In genomic region chrX:14953896-14954295, dm6 we compare ENCODE assay signal across 1 fruit fly cellular context.
A peak's percentile ranks its signal among the peaks of the same experiment; 100 is the strongest.
TF ChIP-seq lines count a peak whose summit lies in the region.

No protein-coding gene starts in this region.

TF ChIP-seq in whole organism, embryonic, 481 proteins besides CTCF, POLR2A, EP300 and RAD21 (continued from another document):
- TF ChIP-seq sug (tag; optimal IDR thresholded peaks at IDR 0.05; lab: Kevin White, UChicago) (peak; percentile 4), Xbp1 (GFP tag; optimal IDR thresholded peaks at IDR 0.05; lab: Kevin White, UChicago) (peak; percentile 53), CG15696 (tag; optimal IDR thresholded peaks at IDR 0.05; lab: Kevin White, UChicago) (peak; percentile 47), Optix (GFP tag; IDR thresholded peaks at IDR 0.05; lab: Robert Waterston, UW) (no peak), nmo (GFP tag; optimal IDR thresholded peaks at IDR 0.05; lab: Kevin White, UChicago) (peak; percentile 37), CG7372 (GFP tag; IDR thresholded peaks at IDR 0.05; lab: Robert Waterston, UW) (no peak), CG4328 (GFP tag; optimal IDR thresholded peaks at IDR 0.05; lab: Kevin White, UChicago) (no peak), CG2875 (GFP tag; optimal IDR thresholded peaks at IDR 0.05; lab: Kevin White, UChicago) (no peak), Hand (GFP tag; optimal IDR thresholded peaks at IDR 0.05; lab: Kevin White, UChicago) (no peak), unpg (GFP tag; optimal IDR thresholded peaks at IDR 0.05; lab: Kevin White, UChicago) (peak; percentile 6), gem (tag; optimal IDR thresholded peaks at IDR 0.05; lab: Kevin White, UChicago) (peak; percentile 45)
